Worm (Caenorhabditis elegans): Measurements from ENCODE around the gene srh-257.

srh-257 gene

DNA sequence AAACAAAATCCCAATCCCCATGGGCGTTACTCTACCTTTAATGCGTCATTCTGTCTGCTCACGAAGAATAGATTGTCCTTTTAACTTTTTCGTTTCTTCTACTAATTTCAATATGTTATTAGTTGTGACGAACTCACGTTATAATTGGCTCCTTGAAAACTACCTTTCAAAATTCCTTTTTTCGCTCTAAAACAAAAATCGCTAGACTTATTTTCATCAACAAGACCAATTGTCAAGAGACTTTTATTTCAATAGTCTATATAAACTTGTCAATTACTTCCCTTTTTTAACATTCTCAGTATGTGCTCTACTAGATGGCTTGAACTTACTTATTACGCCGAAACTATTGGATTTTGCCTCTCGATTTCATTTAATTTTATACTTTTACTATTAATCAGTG, 22.3 kb upstream of the srh-257 start, which contains the start of gene str-102:
str-102 (plus strand) TSS at position 301 of the 400 bp plus-strand sequence.
- no peak for TF ChIP-seq lin-29 (GFP tag; IDR thresholded peaks at IDR 0.05)
- TF ChIP-seq F37D6.2 (tag; optimal IDR thresholded peaks at IDR 0.05), result no peak
- no peak for TF ChIP-seq duxl-1 (tag; optimal IDR thresholded peaks at IDR 0.05; ENCODE audit: poor library complexity)
- no peak for TF ChIP-seq ama-1 (optimal IDR thresholded peaks at IDR 0.05)
- no peak for TF ChIP-seq php-3 (GFP tag; IDR thresholded peaks at IDR 0.05)
- TF ChIP-seq mes-2 (tag; optimal IDR thresholded peaks at IDR 0.05; ENCODE audit: poor library complexity, severe bottlenecking), result no peak
- TF ChIP-seq jun-1 (tag; optimal IDR thresholded peaks at IDR 0.05), result no peak
- no peak for TF ChIP-seq ZK546.5 (tag; optimal IDR thresholded peaks at IDR 0.05)

DNA sequence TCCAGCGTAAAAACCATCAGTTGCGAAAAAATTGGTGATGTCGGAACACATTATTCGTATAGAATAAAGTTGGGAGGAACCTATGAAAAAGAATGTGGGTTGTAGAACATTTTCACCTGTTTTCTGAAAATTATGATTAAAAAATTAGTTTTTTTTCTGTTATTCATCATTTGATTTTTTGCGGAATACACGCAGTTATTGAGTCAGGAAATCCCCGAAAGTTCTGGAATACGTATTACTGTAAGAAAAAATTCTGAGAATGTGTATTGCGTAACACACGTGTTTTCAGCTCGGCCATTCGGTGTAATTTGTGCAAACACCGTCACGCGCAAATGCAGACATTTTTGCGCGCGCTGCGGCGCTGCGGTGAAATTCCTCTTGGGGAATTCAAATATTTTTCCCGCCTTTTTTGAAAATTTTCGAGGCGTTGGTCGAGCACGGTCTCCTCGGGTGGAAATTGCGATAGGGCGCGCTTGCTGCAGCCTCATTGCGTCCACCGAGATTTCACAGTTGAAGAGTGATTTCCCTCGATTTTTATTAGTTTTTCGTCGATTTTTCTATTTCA, 18.1 kb upstream of the srh-257 start, which contains the start of gene srh-170:
srh-170 (minus strand) TSS at position 51 of the 565 bp plus-strand sequence.
- TF ChIP-seq php-3 (GFP tag; IDR thresholded peaks at IDR 0.05) (0 out of 2 replicates have a peak, but pooled peaks have one; percentile 24), daf-19 (GFP tag; conservative IDR thresholded peaks at IDR 0.05) (no peak)

DNA sequence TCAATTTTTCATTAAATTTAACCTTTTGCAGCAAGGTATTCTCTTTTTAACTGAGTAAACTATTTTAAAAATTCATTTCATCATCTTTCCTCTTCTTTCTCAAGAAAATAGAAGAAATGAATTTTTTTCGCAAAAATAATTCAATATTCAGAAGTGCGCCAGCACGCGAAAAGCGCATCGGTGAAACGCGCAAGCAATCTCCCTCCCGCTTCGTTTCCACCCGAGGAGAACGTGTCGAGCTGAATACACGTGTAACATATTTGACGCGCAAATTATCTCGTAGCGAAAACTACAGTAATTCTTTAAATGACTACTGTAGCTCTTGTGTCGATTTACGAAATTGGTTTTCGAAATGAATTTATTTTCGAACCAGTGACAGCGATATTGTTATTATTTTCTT, 15.0 kb upstream of the srh-257 start:
- TF ChIP-seq lin-38 (GFP tag; IDR thresholded peaks at IDR 0.05), result peak; percentile 53
- no peak for TF ChIP-seq lsy-2 (tag; optimal IDR thresholded peaks at IDR 0.05)
- TF ChIP-seq dmd-9 (GFP tag; IDR thresholded peaks at IDR 0.05), result no peak

DNA sequence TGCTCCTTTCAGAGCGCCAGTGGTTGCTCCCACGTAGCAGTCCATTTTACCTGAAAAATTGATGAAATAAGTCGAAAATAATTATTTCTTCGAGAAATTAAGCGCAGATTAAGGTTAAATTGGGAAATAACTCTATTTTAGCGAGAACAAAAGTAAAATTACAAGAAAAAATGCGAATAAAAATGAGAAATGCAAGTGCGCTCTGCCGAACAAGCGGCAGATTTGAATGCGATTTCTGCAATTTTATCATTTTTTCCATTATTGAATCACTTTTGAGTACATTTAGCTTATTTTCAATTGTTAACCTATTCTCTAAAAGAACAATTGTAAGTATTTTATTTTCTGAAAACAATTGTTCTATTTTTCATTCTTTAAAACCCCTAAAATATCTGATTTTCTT, 12.1 kb upstream of the srh-257 start, which contains the start of gene T06E6.1:
T06E6.1 (minus strand) TSS at position 56 of the 400 bp plus-strand sequence.
- TF ChIP-seq dpl-1 (GFP tag; optimal IDR thresholded peaks at IDR 0.05), result peak; percentile 66
- TF ChIP-seq nhr-6 (tag; optimal IDR thresholded peaks at IDR 0.05), result peak; percentile 71
- no peak for TF ChIP-seq F49E8.2 (tag; optimal IDR thresholded peaks at IDR 0.05; ENCODE audit: borderline replicate concordance)
- TF ChIP-seq dmd-9 (GFP tag; IDR thresholded peaks at IDR 0.05), result no peak
- peak; percentile 54 for TF ChIP-seq lin-38 (GFP tag; IDR thresholded peaks at IDR 0.05)

DNA sequence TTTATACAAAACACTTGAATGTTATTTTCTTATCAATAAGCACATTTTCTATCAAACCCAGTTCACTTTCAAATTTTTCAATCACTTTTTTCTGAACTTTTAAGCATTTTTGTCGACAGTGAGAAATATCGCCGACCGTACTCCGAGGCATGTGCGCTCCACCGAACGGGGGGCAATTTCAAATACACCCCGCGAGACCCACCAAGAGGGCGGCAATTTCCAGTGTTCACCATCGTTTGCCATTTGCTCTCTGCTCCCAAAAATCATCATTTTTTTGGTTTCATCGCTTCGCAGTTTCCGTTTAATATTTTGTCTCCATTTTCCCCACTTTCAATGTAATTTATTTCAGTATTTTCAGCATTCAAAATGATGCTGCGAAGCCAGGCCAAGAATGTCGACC, 11.7 kb upstream of the srh-257 start, which contains the start of gene cyb-3:
cyb-3 (plus strand) TSS at position 350 of the 400 bp plus-strand sequence.
- no peak for TF ChIP-seq ceh-32 (tag; optimal IDR thresholded peaks at IDR 0.05; ENCODE audit: poor library complexity)
- no peak for TF ChIP-seq php-3 (GFP tag; IDR thresholded peaks at IDR 0.05)
- TF ChIP-seq lim-7 (GFP tag; IDR thresholded peaks at IDR 0.05), result no peak
- no peak for TF ChIP-seq lin-13 (GFP tag; optimal IDR thresholded peaks at IDR 0.05)
- TF ChIP-seq vab-7 (GFP tag; IDR thresholded peaks at IDR 0.05), result no peak
- no peak for TF ChIP-seq madf-9 (GFP tag; conservative IDR thresholded peaks at IDR 0.05)
- TF ChIP-seq unc-130 (GFP tag; optimal IDR thresholded peaks at IDR 0.05), result peak; percentile 30
- no peak for TF ChIP-seq hlh-30 (tag; optimal IDR thresholded peaks at IDR 0.05; ENCODE audit: insufficient read depth)
- no peak for TF ChIP-seq nhr-237 (tag; optimal IDR thresholded peaks at IDR 0.05)
- no peak for TF ChIP-seq hmg-1.1 (GFP tag; IDR thresholded peaks at IDR 0.05)
- TF ChIP-seq zag-1 (tag; optimal IDR thresholded peaks at IDR 0.05), result no peak
- TF ChIP-seq Y48G9A.11 (GFP tag; IDR thresholded peaks at IDR 0.05), result 0 out of 2 replicates have a peak, but pooled peaks have one; percentile 32
- no peak for TF ChIP-seq ceh-82 (tag; optimal IDR thresholded peaks at IDR 0.05)
- no peak for TF ChIP-seq daf-16 (GFP tag; optimal IDR thresholded peaks at IDR 0.05)
- no peak for TF ChIP-seq daf-16 (tag; optimal IDR thresholded peaks at IDR 0.05)
- TF ChIP-seq unc-62 (GFP tag; optimal IDR thresholded peaks at IDR 0.05 in 1 of 2), result no peak
- no peak for TF ChIP-seq unc-62 (tag; optimal IDR thresholded peaks at IDR 0.05)
- no peak for TF ChIP-seq mdt-29 (GFP tag; IDR thresholded peaks at IDR 0.05)
- TF ChIP-seq lin-1 (GFP tag; IDR thresholded peaks at IDR 0.05), result no peak
- no peak for TF ChIP-seq nhr-76 (tag; optimal IDR thresholded peaks at IDR 0.05)
- no peak for TF ChIP-seq nhr-6 (tag; optimal IDR thresholded peaks at IDR 0.05)
- TF ChIP-seq egl-43 (GFP tag; IDR thresholded peaks at IDR 0.05), result no peak
- no peak for TF ChIP-seq sdz-12 (GFP tag; optimal IDR thresholded peaks at IDR 0.05)
- peak; percentile 90 for TF ChIP-seq lin-38 (GFP tag; IDR thresholded peaks at IDR 0.05)
- TF ChIP-seq dmd-9 (GFP tag; IDR thresholded peaks at IDR 0.05), result no peak
- no peak for TF ChIP-seq mes-2 (tag; optimal IDR thresholded peaks at IDR 0.05; ENCODE audit: poor library complexity, severe bottlenecking)
- no peak for TF ChIP-seq D1046.2 (GFP tag; IDR thresholded peaks at IDR 0.05)

Measured in whole organism, L4 larva.